Fruit fly (Drosophila melanogaster) whole organism: ENCODE data around the gene CG46504.
"Not testable (repeated sequence)": the region's sequence is repeated elsewhere in the genome, so short reads cannot be mapped to it uniquely, and the experiment has no call there.

Experiments
- CG8478 ChIP-seq: fragments of >200 bp; optimal IDR thresholded peaks from 2 replicates; lab custom pipeline; 2018; ENCODE audit warnings: inconsistent platforms
- Dll ChIP-seq: fragments of >200 bp; optimal IDR thresholded peaks from 2 replicates; lab custom pipeline; 2017
- EcR ChIP-seq, 2 experiments: fragments of >200 bp; optimal IDR thresholded peaks; 2 replicates each; lab custom pipeline; 2017; ENCODE audit warnings: missing biosample characterization in 2 of 2, missing genetic modification characterization in 2 of 2, missing genetic modification reagents in 2 of 2
- pan ChIP-seq: fragments of >200 bp; optimal IDR thresholded peaks from 2 replicates; lab custom pipeline; 2017
- psq ChIP-seq: fragments of >200 bp; optimal IDR thresholded peaks from 2 replicates; lab custom pipeline; 2017
- usp ChIP-seq: fragments of >200 bp; optimal IDR thresholded peaks from 2 replicates; lab custom pipeline; 2017; ENCODE audit warnings: missing biosample characterization, missing genetic modification characterization, mixed read lengths

The CG46504 gene

DNA sequence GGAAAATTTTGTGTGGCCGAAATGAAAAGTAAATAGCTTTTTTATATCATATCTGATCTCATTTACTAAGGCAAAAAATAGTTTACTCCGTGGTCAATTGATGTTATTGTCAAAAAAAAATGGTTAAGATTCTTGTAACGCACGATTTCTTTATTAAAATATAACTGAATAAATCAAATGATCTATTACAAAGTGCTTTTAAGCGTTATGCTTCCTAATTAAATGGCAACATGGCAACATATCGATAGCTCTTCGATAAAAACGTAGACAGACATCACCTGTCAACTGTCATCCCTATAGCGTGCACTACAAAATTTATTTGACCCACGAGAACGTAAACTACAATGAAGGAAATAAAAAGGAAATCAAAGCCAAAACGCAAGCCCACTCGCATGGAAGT lies at the start of gene CG46504:
Gene CG46504 (plus strand): TSS at position 301 of the 400 bp plus-strand sequence.
- not testable (repeated sequence) for TF ChIP-seq pan (lab: Kevin White, UChicago); CG8478 (lab: Kevin White, UChicago); psq

DNA sequence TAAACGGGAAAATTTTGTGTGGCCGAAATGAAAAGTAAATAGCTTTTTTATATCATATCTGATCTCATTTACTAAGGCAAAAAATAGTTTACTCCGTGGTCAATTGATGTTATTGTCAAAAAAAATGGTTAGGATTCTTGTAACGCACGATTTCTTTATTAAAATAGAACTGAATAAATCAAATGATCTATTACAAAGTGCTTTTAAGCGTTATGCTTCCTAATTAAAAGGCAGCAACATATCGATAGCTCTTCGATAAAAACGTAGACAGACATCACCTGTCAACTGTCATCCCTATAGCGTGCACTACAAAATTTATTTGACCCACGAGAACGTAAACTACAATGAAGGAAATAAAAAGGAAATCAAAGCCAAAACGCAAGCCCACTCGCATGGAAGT lies 4.8 kb upstream of the CG46504 start, which contains the start of gene CG40813:
Gene CG40813 (plus strand): TSS at position 301 of the 400 bp plus-strand sequence.
- TF ChIP-seq pan (lab: Kevin White, UChicago); CG8478 (lab: Kevin White, UChicago); EcR (GFP tag; optimal IDR thresholded peaks at IDR 0.05; lab: Kevin White, UChicago): not testable (repeated sequence)

- TF ChIP-seq EcR (GFP tag; optimal IDR thresholded peaks at IDR 0.05; lab: Kevin White, UChicago); pan (lab: Kevin White, UChicago); psq: not testable (repeated sequence)
Observed at dm6 chrX:22152542-22152941, 5.0 kb downstream of the CG46504 start, which contains the start of gene CG46505. TSS of gene CG46505 (plus strand) at chrX:22152842.

DNA sequence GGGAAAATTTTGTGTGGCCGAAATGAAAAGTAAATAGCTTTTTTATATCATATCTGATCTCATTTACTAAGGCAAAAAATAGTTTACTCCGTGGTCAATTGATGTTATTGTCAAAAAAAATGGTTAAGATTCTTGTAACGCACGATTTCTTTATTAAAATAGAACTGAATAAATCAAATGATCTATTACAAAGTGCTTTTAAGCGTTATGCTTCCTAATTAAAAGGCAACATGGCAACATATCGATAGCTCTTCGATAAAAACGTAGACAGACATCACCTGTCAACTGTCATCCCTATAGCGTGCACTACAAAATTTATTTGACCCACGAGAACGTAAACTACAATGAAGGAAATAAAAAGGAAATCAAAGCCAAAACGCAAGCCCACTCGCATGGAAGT lies 10.0 kb downstream of the CG46504 start, which contains the start of gene CG46506:
Gene CG46506 (plus strand): TSS at position 301 of the 400 bp plus-strand sequence.
- not testable (repeated sequence) for TF ChIP-seq pan (lab: Kevin White, UChicago); Dll (lab: Kevin White, UChicago); EcR (GFP tag; optimal IDR thresholded peaks at IDR 0.05; lab: Kevin White, UChicago)

DNA sequence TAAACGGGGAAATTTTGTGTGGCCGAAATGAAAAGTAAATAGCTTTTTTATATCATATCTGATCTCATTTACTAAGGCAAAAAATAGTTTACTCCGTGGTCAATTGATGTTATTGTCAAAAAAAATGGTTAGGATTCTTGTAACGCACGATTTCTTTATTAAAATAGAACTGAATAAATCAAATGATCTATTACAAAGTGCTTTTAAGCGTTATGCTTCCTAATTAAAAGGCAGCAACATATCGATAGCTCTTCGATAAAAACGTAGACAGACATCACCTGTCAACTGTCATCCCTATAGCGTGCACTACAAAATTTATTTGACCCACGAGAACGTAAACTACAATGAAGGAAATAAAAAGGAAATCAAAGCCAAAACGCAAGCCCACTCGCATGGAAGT lies 15.0 kb downstream of the CG46504 start, which contains the start of gene CG46507:
Gene CG46507 (plus strand): TSS at position 301 of the 400 bp plus-strand sequence.
- not testable (repeated sequence) for TF ChIP-seq psq; CG8478 (lab: Kevin White, UChicago); EcR (GFP tag; optimal IDR thresholded peaks at IDR 0.05; lab: Kevin White, UChicago)

DNA sequence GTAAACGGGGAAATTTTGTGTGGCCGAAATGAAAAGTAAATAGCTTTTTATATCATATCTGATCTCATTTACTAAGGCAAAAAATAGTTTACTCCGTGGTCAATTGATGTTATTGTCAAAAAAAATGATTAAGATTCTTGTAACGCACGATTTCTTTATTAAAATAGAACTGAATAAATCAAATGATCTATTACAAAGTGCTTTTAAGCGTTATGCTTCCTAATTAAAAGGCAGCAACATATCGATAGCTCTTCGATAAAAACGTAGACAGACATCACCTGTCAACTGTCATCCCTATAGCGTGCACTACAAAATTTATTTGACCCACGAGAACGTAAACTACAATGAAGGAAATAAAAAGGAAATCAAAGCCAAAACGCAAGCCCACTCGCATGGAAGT lies 19.8 kb downstream of the CG46504 start, which contains the start of gene CG46508:
Gene CG46508 (plus strand): TSS at position 301 of the 400 bp plus-strand sequence.
- not testable (repeated sequence) for TF ChIP-seq usp (GFP tag; lab: Kevin White, UChicago); psq; pan (lab: Kevin White, UChicago)

DNA sequence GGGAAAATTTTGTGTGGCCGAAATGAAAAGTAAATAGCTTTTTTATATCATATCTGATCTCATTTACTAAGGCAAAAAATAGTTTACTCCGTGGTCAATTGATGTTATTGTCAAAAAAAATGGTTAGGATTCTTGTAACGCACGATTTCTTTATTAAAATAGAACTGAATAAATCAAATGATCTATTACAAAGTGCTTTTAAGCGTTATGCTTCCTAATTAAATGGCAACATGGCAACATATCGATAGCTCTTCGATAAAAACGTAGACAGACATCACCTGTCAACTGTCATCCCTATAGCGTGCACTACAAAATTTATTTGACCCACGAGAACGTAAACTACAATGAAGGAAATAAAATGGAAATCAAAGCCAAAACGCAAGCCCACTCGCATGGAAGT lies 24.8 kb downstream of the CG46504 start, which contains the start of gene CG46509:
Gene CG46509 (plus strand): TSS at position 301 of the 400 bp plus-strand sequence.
- TF ChIP-seq psq; usp (GFP tag; lab: Kevin White, UChicago); pan (lab: Kevin White, UChicago): not testable (repeated sequence)

dm6 chrX:22177205-22177604 lies 29.6 kb downstream of the CG46504 start, which contains the start of gene CG46510:
TSS of gene CG46510 (plus strand) at chrX:22177505.
- TF ChIP-seq pan (lab: Kevin White, UChicago); usp (GFP tag; lab: Kevin White, UChicago); EcR (GFP tag; optimal IDR thresholded peaks at IDR 0.05; lab: Kevin White, UChicago): not testable (repeated sequence)

dm6 chrX:22182193-22182592 lies 34.6 kb downstream of the CG46504 start, which contains the start of gene CG46511:
TSS of gene CG46511 (plus strand) at chrX:22182493.
- not testable (repeated sequence) for TF ChIP-seq EcR (GFP tag; optimal IDR thresholded peaks at IDR 0.05; lab: Kevin White, UChicago); Dll (lab: Kevin White, UChicago); pan (lab: Kevin White, UChicago)

dm6 chrX:22187070-22187469 lies 39.5 kb downstream of the CG46504 start, which contains the start of gene CG46512:
TSS of gene CG46512 (plus strand) at chrX:22187370.
- TF ChIP-seq EcR (GFP tag; optimal IDR thresholded peaks at IDR 0.05; lab: Kevin White, UChicago); pan (lab: Kevin White, UChicago); CG8478 (lab: Kevin White, UChicago): not testable (repeated sequence)

- not testable (repeated sequence) for TF ChIP-seq usp (GFP tag; lab: Kevin White, UChicago); pan (lab: Kevin White, UChicago); psq
Observed at dm6 chrX:22191973-22192372, 44.4 kb downstream of the CG46504 start, which contains the start of gene CG46513. TSS of gene CG46513 (plus strand) at chrX:22192273.

dm6 chrX:22196874-22197273 lies 49.3 kb downstream of the CG46504 start, which contains the start of gene CG46514:
TSS of gene CG46514 (plus strand) at chrX:22197174.
- TF ChIP-seq psq; pan (lab: Kevin White, UChicago); CG8478 (lab: Kevin White, UChicago): not testable (repeated sequence)
